Fruit fly (Drosophila melanogaster) whole organism, wandering third instar larva: ENCODE results near the gene Kat60.
A peak's percentile ranks its signal among the peaks of the same experiment; 100 is the strongest.

Experiments used
- Abd-B ChIP-seq: fragments of >200 bp; optimal IDR thresholded peaks from 2 replicates; lab custom pipeline; 2017; ENCODE audit warnings: missing biosample characterization, missing genetic modification characterization
- CG32264 ChIP-seq: fragments of 200-800 bp; sonication (Bioruptor generic); optimal IDR thresholded peaks from 2 replicates; lab custom pipeline; 2016; ENCODE audit warnings: missing biosample characterization, missing genetic modification characterization
- CG9705 ChIP-seq: fragments of 200-800 bp; sonication (Bioruptor generic); optimal IDR thresholded peaks from 2 replicates; lab custom pipeline; 2018; ENCODE audit warnings: missing biosample characterization, mild to moderate bottlenecking, missing genetic modification characterization
- CrebA ChIP-seq: fragments of 200-800 bp; sonication (Bioruptor generic); optimal IDR thresholded peaks from 2 replicates; lab custom pipeline; 2016; ENCODE audit warnings: missing biosample characterization, mild to moderate bottlenecking, missing genetic modification characterization, borderline replicate concordance
- Dfd ChIP-seq: fragments of >200 bp; optimal IDR thresholded peaks from 2 replicates; lab custom pipeline; 2017; ENCODE audit warnings: missing biosample characterization, missing genetic modification characterization
- Dif ChIP-seq: fragments of 200-275, 200-300 bp; sonication (Bioruptor generic); optimal IDR thresholded peaks from 2 replicates; lab custom pipeline; 2018; ENCODE audit warnings: missing biosample characterization, missing genetic modification characterization; ENCODE audit not compliant: partially characterized antibody
- GATAd ChIP-seq: sonication (Bioruptor generic); optimal IDR thresholded peaks from 2 replicates; lab custom pipeline; 2016; ENCODE audit warnings: missing biosample characterization, missing genetic modification characterization
- HLH106 ChIP-seq: fragments of 200-800 bp; optimal IDR thresholded peaks from 3 replicates; lab custom pipeline; 2019; ENCODE audit warnings: missing biosample characterization, mild to moderate bottlenecking, missing genetic modification characterization, moderate library complexity
- Hnf4 ChIP-seq: fragments of 200-800 bp; sonication (Bioruptor generic); optimal IDR thresholded peaks from 2 replicates; lab custom pipeline; 2016; ENCODE audit warnings: missing biosample characterization, mild to moderate bottlenecking, missing genetic modification characterization
- Hr78 ChIP-seq: fragments of >200 bp; optimal IDR thresholded peaks from 2 replicates; lab custom pipeline; 2017; ENCODE audit warnings: missing biosample characterization, missing genetic modification characterization
- Jra ChIP-seq: sonication (Bioruptor generic); optimal IDR thresholded peaks from 2 replicates; lab custom pipeline; 2016; ENCODE audit warnings: missing biosample characterization, missing genetic modification characterization
- Mio ChIP-seq: sonication (Bioruptor generic); optimal IDR thresholded peaks from 2 replicates; lab custom pipeline; 2016; ENCODE audit warnings: missing biosample characterization, missing genetic modification characterization
- N ChIP-seq: fragments of >200 bp; optimal IDR thresholded peaks from 2 replicates; lab custom pipeline; 2018; ENCODE audit warnings: missing biosample characterization, missing external identifiers, missing genetic modification characterization
- OdsH ChIP-seq: fragments of 200-800 bp; sonication (Bioruptor generic); optimal IDR thresholded peaks from 2 replicates; lab custom pipeline; 2016; ENCODE audit warnings: missing biosample characterization, mild to moderate bottlenecking, missing genetic modification characterization
- Rel ChIP-seq, 2 experiments: fragments of 200-800 bp; sonication (Bioruptor generic) in 1 of 2; optimal IDR thresholded peaks; 2 replicates in 1 of 2; 3 replicates in 1 of 2; lab custom pipeline; 2016 to 2019; ENCODE audit warnings: mild to moderate bottlenecking in 2 of 2, missing biosample characterization in 2 of 2, missing genetic modification characterization in 2 of 2, moderate library complexity in 1 of 2
- Vsx2 ChIP-seq: fragments of 200-300, 225-300 bp; sonication (Bioruptor generic); optimal IDR thresholded peaks from 2 replicates; lab custom pipeline; 2018; ENCODE audit warnings: missing biosample characterization, missing genetic modification characterization; ENCODE audit not compliant: partially characterized antibody
- br ChIP-seq: fragments of 200-800 bp; sonication (Bioruptor generic); optimal IDR thresholded peaks from 2 replicates; lab custom pipeline; 2016; ENCODE audit warnings: missing biosample characterization, missing genetic modification characterization
- brk ChIP-seq: fragments of 200-800 bp; sonication (Bioruptor generic); optimal IDR thresholded peaks from 2 replicates; lab custom pipeline; 2016; ENCODE audit warnings: missing biosample characterization, mild to moderate bottlenecking, missing genetic modification characterization
- dl ChIP-seq, 2 experiments: fragments of 175-275, 200-275 bp in 1 of 2; fragments of 200-275 bp in 1 of 2; sonication (Bioruptor generic); optimal IDR thresholded peaks; lab custom pipeline; 2018; ENCODE audit warnings: mild to moderate bottlenecking in 2 of 2, missing biosample characterization in 2 of 2, missing genetic modification characterization in 2 of 2, moderate library complexity in 2 of 2; ENCODE audit not compliant: partially characterized antibody in 2 of 2, insufficient read depth in 1 of 2
- dmrt93B ChIP-seq: fragments of 200-800 bp; sonication (Bioruptor generic); optimal IDR thresholded peaks from 2 replicates; lab custom pipeline; 2018; ENCODE audit warnings: missing biosample characterization, mild to moderate bottlenecking, missing genetic modification characterization
- dsf ChIP-seq: sonication (Bioruptor generic); optimal IDR thresholded peaks from 2 replicates; lab custom pipeline; 2016; ENCODE audit warnings: missing biosample characterization, missing genetic modification characterization, borderline replicate concordance
- ey ChIP-seq: fragments of 200-800 bp; sonication (Bioruptor generic); optimal IDR thresholded peaks from 2 replicates; lab custom pipeline; 2016; ENCODE audit warnings: missing biosample characterization, missing genetic modification characterization
- foxo ChIP-seq, 2 experiments: fragments of 200-800 bp; sonication (Bioruptor generic); optimal IDR thresholded peaks; 2 replicates in 1 of 2; 3 replicates in 1 of 2; lab custom pipeline; 2016 to 2017; ENCODE audit warnings: missing biosample characterization in 2 of 2, missing genetic modification characterization in 2 of 2
- fru ChIP-seq: fragments of 200-800 bp; sonication (Bioruptor generic); optimal IDR thresholded peaks from 3 replicates; lab custom pipeline; 2016; ENCODE audit warnings: missing biosample characterization, mild to moderate bottlenecking, missing genetic modification characterization
- h ChIP-seq: fragments of 200-800 bp; sonication (Bioruptor generic); optimal IDR thresholded peaks from 3 replicates; lab custom pipeline; 2016; ENCODE audit warnings: missing biosample characterization, mild to moderate bottlenecking, missing genetic modification characterization
- jim ChIP-seq: fragments of 175-275, 200-325 bp; sonication (Bioruptor generic); optimal IDR thresholded peaks from 2 replicates; lab custom pipeline; 2016; ENCODE audit warnings: missing biosample characterization, mild to moderate bottlenecking, missing genetic modification characterization
- lola ChIP-seq: fragments of >200 bp; optimal IDR thresholded peaks from 2 replicates; lab custom pipeline; 2017; ENCODE audit warnings: missing biosample characterization, missing genetic modification characterization
- pan ChIP-seq: fragments of >200 bp; optimal IDR thresholded peaks from 2 replicates; lab custom pipeline; 2017
- rgr ChIP-seq: fragments of 200-800 bp; sonication (Bioruptor generic); optimal IDR thresholded peaks from 3 replicates; lab custom pipeline; 2016; ENCODE audit warnings: missing biosample characterization, mild to moderate bottlenecking, missing genetic modification characterization
- sv ChIP-seq: fragments of 200-800 bp; sonication (Bioruptor generic); optimal IDR thresholded peaks from 3 replicates; lab custom pipeline; 2016; ENCODE audit warnings: missing biosample characterization, missing genetic modification characterization
- tai ChIP-seq: sonication (Bioruptor generic); optimal IDR thresholded peaks from 2 replicates; lab custom pipeline; 2016; ENCODE audit warnings: missing biosample characterization, missing genetic modification characterization

Kat60 gene

dm6 chr3R:5229458-5229857 is 2.6 kb downstream of the Kat60 start:
- TF ChIP-seq Rel (GFP tag; optimal IDR thresholded peaks at IDR 0.05; lab: Kevin White, UChicago) = no peak
- peak; percentile 91 for TF ChIP-seq Rel (tag; optimal IDR thresholded peaks at IDR 0.05; lab: Kevin White, UChicago)
- TF ChIP-seq dsf (GFP tag; lab: Kevin White, UChicago) = no peak
- TF ChIP-seq, all 38 proteins: peak for 1

- TF ChIP-seq tai (no peak), jim (no peak), Dif (GFP tag; lab: Kevin White, UChicago) (peak; percentile 14), GATAd (GFP tag; lab: Kevin White, UChicago) (no peak)
Observed at dm6 chr3R:5226025-5226424, 6.0 kb downstream of the Kat60 start, which contains the start of gene Vps37B. Gene Vps37B, plus strand, starts transcription at chr3R:5226158.

dm6 chr3R:5223839-5224238 is 8.2 kb downstream of the Kat60 start, which contains the start of gene CG14664:
Gene CG14664, plus strand, starts transcription at chr3R:5224139.
- no peak for TF ChIP-seq Abd-B (GFP tag; lab: Kevin White, UChicago)
- no peak for TF ChIP-seq OdsH (GFP tag; lab: Kevin White, UChicago)
- TF ChIP-seq fru (GFP tag; lab: Kevin White, UChicago) = no peak
- no peak for TF ChIP-seq sv (GFP tag; lab: Kevin White, UChicago)
- no peak for TF ChIP-seq N (GFP tag; lab: Kevin White, UChicago)
- TF ChIP-seq CG32264 (GFP tag; lab: Kevin White, UChicago) = no peak
- TF ChIP-seq Dif (GFP tag; lab: Kevin White, UChicago) = no peak
- TF ChIP-seq foxo (GFP tag; optimal IDR thresholded peaks at IDR 0.05; lab: Kevin White, UChicago) = no peak
- TF ChIP-seq h = no peak
- TF ChIP-seq ey (GFP tag; lab: Kevin White, UChicago) = no peak
- TF ChIP-seq Vsx2 (GFP tag; lab: Kevin White, UChicago) = no peak
- TF ChIP-seq tai = no peak

- TF ChIP-seq dmrt93B (GFP tag; lab: Kevin White, UChicago) = no peak
- TF ChIP-seq HLH106 (tag; lab: Kevin White, UChicago) = peak; percentile 10
- TF ChIP-seq tai = no peak
- TF ChIP-seq dl (GFP tag; optimal IDR thresholded peaks at IDR 0.05; lab: Kevin White, UChicago; ENCODE audit: insufficient read depth in 1 of 2, partially characterized antibody in 2 of 2) = no peak
- peak; percentile 97 for TF ChIP-seq N (GFP tag; lab: Kevin White, UChicago)
- TF ChIP-seq lola (GFP tag; lab: Kevin White, UChicago) = no peak
- no peak for TF ChIP-seq Jra (GFP tag; lab: Kevin White, UChicago)
- no peak for TF ChIP-seq pan (lab: Kevin White, UChicago)
- TF ChIP-seq Dif (GFP tag; lab: Kevin White, UChicago) = no peak
- peak; percentile 26 for TF ChIP-seq rgr
- TF ChIP-seq CG32264 (GFP tag; lab: Kevin White, UChicago) = no peak
- TF ChIP-seq fru (GFP tag; lab: Kevin White, UChicago) = peak; percentile 40
- TF ChIP-seq CrebA (GFP tag; lab: Kevin White, UChicago) = no peak
- no peak for TF ChIP-seq dsf (GFP tag; lab: Kevin White, UChicago)
- TF ChIP-seq br = no peak
- peak; percentile 92 for TF ChIP-seq Hnf4 (GFP tag; lab: Kevin White, UChicago)
- no peak for TF ChIP-seq Dfd (GFP tag; lab: Kevin White, UChicago)
- no peak for TF ChIP-seq Rel (GFP tag; optimal IDR thresholded peaks at IDR 0.05; lab: Kevin White, UChicago)
- peak; percentile 54 for TF ChIP-seq Rel (tag; optimal IDR thresholded peaks at IDR 0.05; lab: Kevin White, UChicago)
- no peak for TF ChIP-seq sv (GFP tag; lab: Kevin White, UChicago)
- peak; percentile 59 for TF ChIP-seq Hr78 (GFP tag; lab: Kevin White, UChicago)
- peak in 1 of 2 experiments; percentile 13 for TF ChIP-seq foxo (GFP tag; optimal IDR thresholded peaks at IDR 0.05; lab: Kevin White, UChicago)
- no peak for TF ChIP-seq Mio (GFP tag; lab: Kevin White, UChicago)
- TF ChIP-seq CG9705 = peak; percentile 27
- no peak for TF ChIP-seq GATAd (GFP tag; lab: Kevin White, UChicago)
Observed at dm6 chr3R:5223135-5223534, 8.9 kb downstream of the Kat60 start, which contains the start of gene CG2604. Gene CG2604, minus strand, starts transcription at chr3R:5223365.

- TF ChIP-seq jim (no peak), brk (no peak), foxo (GFP tag; optimal IDR thresholded peaks at IDR 0.05; lab: Kevin White, UChicago) (no peak), h (no peak), CG32264 (GFP tag; lab: Kevin White, UChicago) (no peak), Dfd (GFP tag; lab: Kevin White, UChicago) (no peak), Rel (GFP tag; optimal IDR thresholded peaks at IDR 0.05; lab: Kevin White, UChicago) (no peak), Rel (tag; optimal IDR thresholded peaks at IDR 0.05; lab: Kevin White, UChicago) (no peak), dmrt93B (GFP tag; lab: Kevin White, UChicago) (no peak)
Observed at dm6 chr3R:5219466-5219865, 12.5 kb downstream of the Kat60 start, which contains the start of the genes Prosbeta2R2 and CG1116. Gene Prosbeta2R2, minus strand, starts transcription at chr3R:5219528. Gene CG1116, plus strand, starts transcription at chr3R:5219657.
